Fruit fly (Drosophila melanogaster) whole organism, embryonic: ENCODE measurements around the gene Sems.

ENCODE experiments used
- CG18262 ChIP-seq: fragments of 200-800 bp; optimal IDR thresholded peaks from 3 replicates; lab custom pipeline; 2019; ENCODE audit warnings: missing biosample characterization, mild to moderate bottlenecking, missing genetic modification characterization, moderate library complexity
- CG18599 ChIP-seq: fragments of 200-800 bp; sonication (Bioruptor generic); optimal IDR thresholded peaks from 3 replicates; lab custom pipeline; 2017; ENCODE audit warnings: missing biosample characterization, missing genetic modification characterization, mild to moderate bottlenecking, moderate library complexity, missing genetic modification reagents
- Hmx ChIP-seq: fragments of 200-800 bp; sonication (Bioruptor generic); optimal IDR thresholded peaks from 2 replicates; lab custom pipeline; 2016; ENCODE audit warnings: missing biosample characterization, missing genetic modification characterization
- Mrtf ChIP-seq: fragments of 200-800 bp; sonication (Bioruptor generic); IDR thresholded peaks from 3 replicates; pipeline ENCODE4 v1.3.6; 2022; ENCODE audit warnings: missing biosample characterization, missing genetic modification characterization
- chif ChIP-seq, 2 experiments: fragments of 200-800 bp; sonication (Bioruptor generic); optimal IDR thresholded peaks; 3 replicates each; lab custom pipeline; 2016; ENCODE audit warnings: missing biosample characterization in 2 of 2, missing genetic modification characterization in 2 of 2
- eyg ChIP-seq: fragments of 200-800 bp; sonication (Bioruptor generic); optimal IDR thresholded peaks from 3 replicates; lab custom pipeline; 2016; ENCODE audit warnings: missing biosample characterization, missing genetic modification characterization
- gcm2 ChIP-seq: fragments of 200-800 bp; sonication (Bioruptor generic); optimal IDR thresholded peaks from 2 replicates; lab custom pipeline; 2016; ENCODE audit warnings: missing biosample characterization, missing genetic modification characterization
- ham ChIP-seq: fragments of 200-800 bp; sonication (Bioruptor generic); IDR thresholded peaks from 2 replicates; pipeline ENCODE4 v1.3.6; 2022; ENCODE audit warnings: missing biosample characterization, missing genetic modification characterization
- salm ChIP-seq: fragments of 200-800 bp; sonication (Bioruptor generic); optimal IDR thresholded peaks from 2 replicates; lab custom pipeline; 2018; ENCODE audit warnings: missing biosample characterization, mild to moderate bottlenecking, missing genetic modification characterization
- slou ChIP-seq: fragments of 200-800 bp; sonication (Bioruptor generic); optimal IDR thresholded peaks from 3 replicates; lab custom pipeline; 2016; ENCODE audit warnings: missing biosample characterization, missing genetic modification characterization

dm6 chr3L:20917025-20917691 is 39.4 kb downstream of the Sems start:
- TF ChIP-seq ham (GFP tag; lab: Robert Waterston, UW) (no peak), Hmx (GFP tag; lab: Kevin White, UChicago) (no peak), eyg (GFP tag; lab: Kevin White, UChicago) (no peak), CG18262 (tag; lab: Kevin White, UChicago) (no peak), gcm2 (GFP tag; lab: Kevin White, UChicago) (no peak), salm (tag; lab: Kevin White, UChicago) (no peak), Mrtf (GFP tag; lab: Robert Waterston, UW) (no peak), chif (GFP tag; optimal IDR thresholded peaks at IDR 0.05; lab: Kevin White, UChicago) (no peak), slou (GFP tag; lab: Kevin White, UChicago) (no peak), CG18599 (no peak)
